Worm (Caenorhabditis elegans) whole organism, L1 larva: ENCODE measurements around the gene frl-1.
"Not testable (repeated sequence)": the region's sequence is repeated elsewhere in the genome, so short reads cannot be mapped to it uniquely, and the experiment has no call there.

ENCODE experiments used
- ceh-82 ChIP-seq, 3 experiments: fragments of 150-350 bp in 1 of 3; sonication (generic microtip) in 2 of 3; optimal IDR thresholded peaks; 2 replicates each; lab custom pipeline; 2014 to 2017; ENCODE audit warnings: missing biosample characterization in 3 of 3, missing genetic modification characterization in 3 of 3
- dpl-1 ChIP-seq, 3 experiments: fragments of 150-350 bp in 2 of 3; sonication (generic microtip) in 1 of 3; optimal IDR thresholded peaks; 2 replicates each; lab custom pipeline; 2014 to 2017; ENCODE audit warnings: missing biosample characterization in 3 of 3, missing genetic modification characterization in 3 of 3, missing genetic modification reagents in 3 of 3
- dsc-1 ChIP-seq: sonication (generic microtip); optimal IDR thresholded peaks from 2 replicates; lab custom pipeline; 2016; ENCODE audit warnings: mild to moderate bottlenecking, missing genetic modification characterization, missing compliant biosample characterization
- efl-1 ChIP-seq, 4 experiments: fragments of 150-350 bp; optimal IDR thresholded peaks in 3 of 4; peaks in 1 of 4; 1 replicate in 1 of 4; 2 replicates in 3 of 4; lab custom pipeline; 2014; ENCODE audit warnings: missing biosample characterization in 2 of 4, missing genetic modification characterization in 2 of 4, missing genetic modification reagents in 2 of 4
- egl-27 ChIP-seq, 2 experiments: fragments of 150-350 bp in 1 of 2; sonication (generic microtip); optimal IDR thresholded peaks; 3 replicates each; lab custom pipeline; 2017 to 2018; ENCODE audit warnings: missing biosample characterization in 2 of 2, missing genetic modification characterization in 2 of 2, missing genetic modification reagents in 2 of 2
- elt-2 ChIP-seq: sonication (generic microtip); optimal IDR thresholded peaks from 2 replicates; lab custom pipeline; 2016; ENCODE audit warnings: missing genetic modification characterization, mild to moderate bottlenecking, inconsistent platforms, missing compliant biosample characterization, missing genetic modification reagents
- fkh-8 ChIP-seq: sonication (generic microtip); optimal IDR thresholded peaks from 2 replicates; lab custom pipeline; 2016; ENCODE audit warnings: mild to moderate bottlenecking, missing genetic modification characterization, missing compliant biosample characterization
- lin-14 ChIP-seq: fragments of 200-800 bp; sonication (Bioruptor generic); optimal IDR thresholded peaks from 2 replicates; lab custom pipeline; 2018; ENCODE audit warnings: mild to moderate bottlenecking, missing genetic modification characterization, moderate library complexity, missing compliant biosample characterization
- lin-15B ChIP-seq: fragments of 150-350 bp; sonication (generic microtip); optimal IDR thresholded peaks from 3 replicates; lab custom pipeline; 2014; ENCODE audit warnings: missing biosample characterization, missing genetic modification characterization
- lin-35 ChIP-seq, 2 experiments: fragments of 150-350 bp; optimal IDR thresholded peaks; 2 replicates each; lab custom pipeline; 2014; ENCODE audit warnings: missing biosample characterization in 2 of 2, missing genetic modification characterization in 2 of 2, missing genetic modification reagents in 2 of 2
- lin-39 ChIP-seq: fragments of 150-350 bp; optimal IDR thresholded peaks from 2 replicates; lab custom pipeline; 2014; ENCODE audit warnings: missing biosample characterization, missing genetic modification reagents, missing genetic modification characterization
- lir-3 ChIP-seq: sonication (generic microtip); optimal IDR thresholded peaks from 2 replicates; lab custom pipeline; 2016; ENCODE audit warnings: mild to moderate bottlenecking, missing genetic modification characterization, moderate library complexity, missing compliant biosample characterization; ENCODE audit not compliant: poor library complexity
- lsy-2 ChIP-seq, 2 experiments: fragments of 150-350 bp; optimal IDR thresholded peaks; 2 replicates each; lab custom pipeline; 2014; ENCODE audit warnings: missing biosample characterization in 2 of 2, missing genetic modification characterization in 2 of 2
- mdl-1 ChIP-seq, 2 experiments: fragments of 150-350 bp; optimal IDR thresholded peaks; 2 replicates each; lab custom pipeline; 2014 to 2017; ENCODE audit warnings: missing biosample characterization in 2 of 2, missing genetic modification characterization in 2 of 2, inconsistent platforms in 1 of 2
- mep-1 ChIP-seq: fragments of 150-350 bp; optimal IDR thresholded peaks from 2 replicates; lab custom pipeline; 2014; ENCODE audit warnings: missing biosample characterization, missing genetic modification characterization
- nhr-19 ChIP-seq: fragments of 200-800 bp; sonication (Bioruptor generic); conservative IDR thresholded peaks from 2 replicates; pipeline ENCODE4 v1.3.6; 2022; ENCODE audit warnings: missing genetic modification characterization, missing compliant biosample characterization
- nhr-71 ChIP-seq: sonication (generic microtip); optimal IDR thresholded peaks from 2 replicates; lab custom pipeline; 2016; ENCODE audit warnings: mild to moderate bottlenecking, missing genetic modification characterization, moderate library complexity, missing compliant biosample characterization
- nhr-76 ChIP-seq: sonication (generic microtip); optimal IDR thresholded peaks from 2 replicates; lab custom pipeline; 2017; ENCODE audit warnings: missing biosample characterization, missing genetic modification characterization
- nhr-77 ChIP-seq: fragments of 150-350 bp; optimal IDR thresholded peaks from 2 replicates; lab custom pipeline; 2014; ENCODE audit warnings: missing biosample characterization, missing genetic modification characterization
- nhr-85 ChIP-seq: sonication (generic microtip); peaks from one replicate; lab custom pipeline; 2016; ENCODE audit warnings: missing genetic modification characterization, inconsistent platforms, missing compliant biosample characterization
- nhr-90 ChIP-seq: sonication (generic microtip); optimal IDR thresholded peaks from 2 replicates; lab custom pipeline; 2016; ENCODE audit warnings: mild to moderate bottlenecking, missing genetic modification characterization, missing compliant biosample characterization; ENCODE audit not compliant: poor library complexity
- skn-1 ChIP-seq: fragments of 150-350 bp; optimal IDR thresholded peaks from 2 replicates; lab custom pipeline; 2014; ENCODE audit warnings: missing biosample characterization, missing genetic modification characterization
- snu-23 ChIP-seq: sonication (generic microtip); optimal IDR thresholded peaks from 2 replicates; lab custom pipeline; 2016; ENCODE audit warnings: missing genetic modification characterization, missing compliant biosample characterization
- swsn-7 ChIP-seq: sonication (generic microtip); optimal IDR thresholded peaks from 2 replicates; lab custom pipeline; 2016; ENCODE audit warnings: missing genetic modification characterization, missing compliant biosample characterization
- tbx-2 ChIP-seq: sonication (generic microtip); optimal IDR thresholded peaks from 2 replicates; lab custom pipeline; 2016; ENCODE audit warnings: missing genetic modification characterization, missing compliant biosample characterization
- unc-30 ChIP-seq: sonication (generic microtip); optimal IDR thresholded peaks from 2 replicates; lab custom pipeline; 2017; ENCODE audit warnings: missing biosample characterization, missing genetic modification characterization
- ztf-11 ChIP-seq, 2 experiments: sonication (generic microtip); optimal IDR thresholded peaks; 2 replicates each; lab custom pipeline; 2016 to 2017; ENCODE audit warnings: missing genetic modification characterization in 2 of 2, missing biosample characterization in 1 of 2, missing compliant biosample characterization in 1 of 2

The frl-1 gene

ce11 chrIII:2123673-2124187 lies at the start of gene frl-1:
TSS of gene frl-1 (plus strand) at chrIII:2124137.
- TF ChIP-seq elt-2 (tag; lab: Kevin White, UChicago) (peak; percentile 15), egl-27 (tag; optimal IDR thresholded peaks at IDR 0.05; lab: Kevin White, UChicago) (no peak), lin-39 (no peak), ceh-82 (tag; optimal IDR thresholded peaks at IDR 0.05; lab: Kevin White, UChicago) (no peak), efl-1 (optimal IDR thresholded peaks at IDR 0.05; lab: Kevin White, UChicago) (no peak), efl-1 (GFP tag; optimal IDR thresholded peaks at IDR 0.05 in 1 of 2; lab: Kevin White, UChicago) (peak in 1 of 2 experiments; percentile 83), lin-35 (GFP tag; optimal IDR thresholded peaks at IDR 0.05; lab: Kevin White, UChicago) (peak in 1 of 2 experiments; percentile 17), nhr-76 (tag; lab: Kevin White, UChicago) (no peak), lin-15B (tag; lab: Kevin White, UChicago) (no peak)

- TF ChIP-seq ceh-82 (tag; optimal IDR thresholded peaks at IDR 0.05; lab: Kevin White, UChicago) (no peak), skn-1 (tag; lab: Kevin White, UChicago) (peak; percentile 44)
These were observed 47.3 kb upstream of the frl-1 start, which contains the start of gene Y39A3A.4 for ce11 chrIII:2076546-2077134. TSS of gene Y39A3A.4 (minus strand) at chrIII:2076596.

ce11 chrIII:2082519-2082918 lies 41.4 kb upstream of the frl-1 start, which contains the start of gene cpt-3:
TSS of gene cpt-3 (plus strand) at chrIII:2082819.
- TF ChIP-seq unc-30; efl-1 (optimal IDR thresholded peaks at IDR 0.05; lab: Kevin White, UChicago); efl-1 (GFP tag; optimal IDR thresholded peaks at IDR 0.05 in 1 of 2; lab: Kevin White, UChicago); elt-2 (tag; lab: Kevin White, UChicago): not testable (repeated sequence)

ce11 chrIII:2084829-2085228 lies 39.1 kb upstream of the frl-1 start:
- no peak for TF ChIP-seq nhr-19

- TF ChIP-seq snu-23 (GFP tag; lab: Kevin White, UChicago) (peak; percentile 19), swsn-7 (tag; lab: Kevin White, UChicago) (peak; percentile 50), dpl-1 (GFP tag; optimal IDR thresholded peaks at IDR 0.05; lab: Kevin White, UChicago) (peak in 1 of 3 experiments; percentile 2), nhr-90 (tag; lab: Kevin White, UChicago) (no peak), efl-1 (optimal IDR thresholded peaks at IDR 0.05; lab: Kevin White, UChicago) (peak; percentile 46), efl-1 (GFP tag; optimal IDR thresholded peaks at IDR 0.05 in 1 of 2; lab: Kevin White, UChicago) (peak in 1 of 2 experiments; percentile 31), tbx-2 (tag; lab: Kevin White, UChicago) (peak; percentile 3), ztf-11 (tag; optimal IDR thresholded peaks at IDR 0.05; lab: Kevin White, UChicago) (no peak), skn-1 (tag; lab: Kevin White, UChicago) (peak; percentile 23), elt-2 (tag; lab: Kevin White, UChicago) (peak; percentile 1), dsc-1 (tag; lab: Kevin White, UChicago) (peak; percentile 40), nhr-77 (no peak), nhr-76 (tag; lab: Kevin White, UChicago) (no peak), nhr-71 (peak; percentile 61), nhr-19 (0 out of 2 replicates have a peak, but pooled peaks have one; percentile 10), fkh-8 (tag; lab: Kevin White, UChicago) (peak; percentile 38), lin-14 (peak; percentile 55), lin-35 (GFP tag; optimal IDR thresholded peaks at IDR 0.05; lab: Kevin White, UChicago) (peak in 1 of 2 experiments; percentile 13), ceh-82 (tag; optimal IDR thresholded peaks at IDR 0.05; lab: Kevin White, UChicago) (peak in 1 of 3 experiments; percentile 22), lir-3 (tag; lab: Kevin White, UChicago) (no peak), mdl-1 (tag; optimal IDR thresholded peaks at IDR 0.05; lab: Kevin White, UChicago) (peak in 1 of 2 experiments; percentile 53), lsy-2 (tag; optimal IDR thresholded peaks at IDR 0.05; lab: Kevin White, UChicago) (peak; percentile 22 to 30), nhr-85 (tag; lab: Kevin White, UChicago) (no peak), mep-1 (tag; lab: Kevin White, UChicago) (peak; percentile 9)
These were observed 34.5 kb upstream of the frl-1 start for ce11 chrIII:2089453-2089852.
